Fruit fly (Drosophila melanogaster) whole organism, larva: ENCODE measurements around the gene CG6462.

Experiments
- noc ChIP-seq: fragments of 200-800 bp; sonication (Bioruptor generic); optimal IDR thresholded peaks from 3 replicates; lab custom pipeline; 2019; ENCODE audit warnings: missing biosample characterization, mild to moderate bottlenecking, missing genetic modification characterization, moderate library complexity

Gene CG6462

DNA sequence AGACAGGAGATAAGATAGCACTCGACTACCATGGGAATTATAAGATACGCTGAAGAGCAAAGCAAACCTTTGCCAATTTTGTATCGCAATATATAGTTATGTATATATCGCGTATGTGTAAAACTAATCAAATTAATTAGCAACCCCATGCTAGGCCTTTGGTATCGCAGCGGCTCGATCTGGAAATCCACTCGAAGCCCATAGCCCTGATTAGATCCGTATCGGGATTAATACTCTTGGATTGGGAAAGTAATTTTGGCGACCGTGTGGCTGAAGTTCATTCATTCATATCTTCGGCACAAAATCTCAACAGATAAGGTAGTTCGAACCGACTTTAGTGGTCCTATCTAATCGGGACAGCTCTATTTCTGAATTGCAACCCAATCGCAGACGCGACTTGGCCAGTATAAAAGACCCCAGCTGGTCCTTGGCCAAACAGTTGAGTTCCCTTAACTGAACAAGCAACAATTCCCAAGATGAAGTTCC lies 1.9 kb downstream of the CG6462 start, which contains the start of gene Jon65Aiv:
TSS of gene Jon65Aiv (plus strand) at position 436 of the 486 bp plus-strand sequence.
- TF ChIP-seq noc (tag; lab: Kevin White, UChicago): peak; percentile 62

DNA sequence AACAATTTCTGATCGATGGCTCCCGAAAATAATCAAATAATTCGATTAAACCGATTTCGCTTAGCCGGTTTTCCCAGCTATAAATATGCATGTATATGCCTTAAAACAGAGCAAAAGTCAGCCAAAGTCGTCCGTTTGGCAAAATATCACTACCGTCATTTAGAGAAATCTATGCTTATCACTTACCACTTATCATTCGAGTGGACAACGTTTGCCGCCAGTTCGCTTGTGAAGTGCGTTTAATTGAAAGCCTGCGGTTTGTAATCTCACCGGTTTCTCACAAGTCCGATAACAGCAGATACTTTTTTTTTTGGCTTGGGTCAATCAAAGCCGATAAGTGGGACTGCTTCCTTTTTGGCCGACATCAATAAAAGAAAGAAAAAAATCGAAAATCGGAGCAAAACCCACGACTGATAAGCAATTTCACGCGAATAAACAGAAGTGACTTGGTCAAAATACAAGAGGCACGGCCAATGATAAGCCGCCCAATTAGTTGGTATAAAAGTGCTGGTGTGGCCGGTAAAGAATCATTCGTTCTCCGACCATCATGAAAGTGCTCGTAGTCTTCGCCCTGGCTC lies 13.4 kb downstream of the CG6462 start, which contains the start of gene Jon65Aiii:
TSS of gene Jon65Aiii (plus strand) at position 528 of the 578 bp plus-strand sequence.
- TF ChIP-seq noc (tag; lab: Kevin White, UChicago): peak; percentile 74

DNA sequence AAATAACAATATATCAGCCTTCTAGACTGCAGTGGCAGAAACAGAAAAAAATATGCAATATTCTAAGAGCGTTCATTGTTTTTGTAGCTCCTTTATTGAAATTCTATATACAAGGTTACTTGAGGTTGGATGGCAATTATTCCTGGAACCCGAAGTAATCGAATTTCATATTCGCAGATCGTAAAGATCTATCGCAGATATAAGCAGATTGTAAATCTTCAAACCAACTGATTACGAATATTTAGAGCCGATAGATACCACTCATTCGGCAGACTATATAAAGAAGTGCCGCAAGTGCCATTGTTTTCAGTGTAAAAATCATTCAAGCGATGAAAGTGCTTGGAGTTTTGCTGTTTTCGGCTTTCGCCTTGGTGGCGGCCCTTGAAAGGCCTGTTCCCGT lies 15.1 kb downstream of the CG6462 start, which contains the start of gene Jon65Aii:
TSS of gene Jon65Aii (plus strand) at position 301 of the 400 bp plus-strand sequence.
- peak; percentile 5 for TF ChIP-seq noc (tag; lab: Kevin White, UChicago)

DNA sequence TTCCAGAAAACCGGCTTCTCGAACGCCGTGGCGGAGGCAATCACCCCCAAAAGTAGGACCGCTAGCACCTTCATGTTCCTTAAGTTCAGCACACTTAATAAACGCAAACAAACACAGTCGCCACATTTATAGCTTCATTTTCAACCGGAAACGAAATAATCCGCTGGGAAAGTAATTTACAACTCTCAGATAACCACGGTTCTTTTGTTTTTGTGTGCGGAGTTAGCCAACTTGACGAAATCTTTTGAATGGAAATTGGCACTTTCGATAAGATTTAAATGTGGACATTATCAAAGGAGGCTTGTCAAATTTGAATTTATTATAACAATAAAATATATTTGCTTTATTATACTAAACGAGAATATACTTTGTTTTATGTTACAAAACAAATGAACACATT lies 17.4 kb downstream of the CG6462 start, which contains the start of gene Jon65Ai:
TSS of gene Jon65Ai (minus strand) at position 101 of the 400 bp plus-strand sequence.
- TF ChIP-seq noc (tag; lab: Kevin White, UChicago): peak; percentile 29

DNA sequence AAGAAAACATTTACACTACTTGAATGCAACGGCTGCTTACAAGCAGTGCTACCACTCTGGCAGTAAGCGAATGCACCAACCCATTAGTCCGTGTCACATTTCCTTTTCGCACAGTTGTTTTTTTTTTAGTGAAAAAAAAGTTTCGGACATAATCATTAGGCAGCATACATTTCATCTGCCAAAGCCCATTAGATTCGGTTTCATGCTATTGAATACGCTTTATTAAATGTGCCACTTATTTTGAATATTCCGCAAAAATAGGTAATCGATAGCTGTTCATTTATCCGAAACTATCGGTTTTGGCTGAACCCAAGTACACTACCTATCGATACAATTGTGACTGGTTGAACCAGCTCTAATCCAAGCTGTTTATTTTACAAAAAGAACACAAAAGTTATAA lies 17.9 kb downstream of the CG6462 start, which contains the start of gene tant:
TSS of gene tant (plus strand) at position 334 of the 400 bp plus-strand sequence.
- TF ChIP-seq noc (tag; lab: Kevin White, UChicago): no peak

DNA sequence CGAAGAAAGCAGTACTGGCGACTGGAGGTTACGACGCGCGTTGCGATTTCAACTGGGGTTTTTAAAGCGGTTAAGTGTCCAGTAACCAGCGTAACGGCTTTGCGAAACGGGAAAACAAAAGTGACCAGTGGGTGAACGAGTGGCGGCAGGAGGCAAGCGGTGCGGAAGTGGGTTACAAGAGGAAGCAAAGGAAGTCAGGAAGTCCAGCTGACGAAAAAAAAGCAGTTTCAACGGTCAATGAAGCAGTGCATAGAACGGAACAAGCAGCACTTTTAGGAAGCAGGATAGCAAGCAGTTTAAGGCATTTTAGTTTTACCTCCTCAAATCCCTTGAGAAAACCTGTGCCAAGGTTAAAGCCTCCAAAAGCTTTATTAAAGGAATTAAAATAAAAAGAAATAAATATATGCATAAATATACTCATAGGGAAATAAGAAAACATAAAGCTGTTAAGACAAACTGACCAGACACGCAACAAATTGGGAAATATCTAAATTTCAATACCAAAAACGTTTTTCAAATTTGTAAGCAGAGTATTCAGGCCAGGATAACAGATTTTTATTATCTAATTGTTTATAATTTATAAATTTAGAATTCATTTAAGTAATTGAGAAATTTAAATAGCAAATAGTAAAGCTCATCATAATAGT lies 22.3 kb downstream of the CG6462 start, which contains the start of gene CG6592:
TSS of gene CG6592 (plus strand) at position 597 of the 647 bp plus-strand sequence.
- no peak for TF ChIP-seq noc (tag; lab: Kevin White, UChicago)

DNA sequence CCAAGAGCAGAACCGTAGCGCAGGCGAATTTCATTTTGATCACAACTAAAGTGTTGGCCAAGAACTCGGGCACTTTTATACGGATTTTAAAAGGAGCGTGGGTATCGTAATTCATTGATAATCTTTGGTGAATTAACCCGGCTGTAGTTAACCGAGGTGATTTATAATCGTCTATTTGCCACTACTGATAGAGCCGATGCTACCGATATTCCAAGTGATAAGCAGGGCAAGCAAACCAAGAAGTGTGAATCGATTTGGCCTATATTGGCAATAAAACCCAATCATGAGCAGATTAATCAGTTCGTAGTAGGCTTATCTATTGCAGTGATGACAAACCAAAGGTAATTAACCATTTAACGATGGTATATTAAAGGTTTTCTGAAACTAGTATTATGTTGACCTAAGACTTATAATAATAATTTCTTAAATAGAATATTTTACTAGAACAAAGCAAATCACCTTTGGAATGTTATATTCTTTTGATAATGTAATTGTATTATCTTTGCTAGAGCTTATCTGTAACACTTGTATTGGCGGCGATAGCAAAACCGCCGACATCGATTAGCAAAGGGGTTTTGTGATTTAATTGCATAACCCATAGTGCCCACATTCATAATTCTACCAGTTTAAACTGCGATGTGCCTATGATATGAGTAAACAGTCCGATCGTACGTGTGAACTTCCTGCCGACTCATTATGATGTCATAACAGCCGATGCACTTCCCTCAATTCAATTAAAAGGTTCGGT lies 26.1 kb downstream of the CG6462 start, which contains the start of gene CG10472:
TSS of gene CG10472 (minus strand) at position 51 of the 748 bp plus-strand sequence.
- TF ChIP-seq noc (tag; lab: Kevin White, UChicago): peak; percentile 24

DNA sequence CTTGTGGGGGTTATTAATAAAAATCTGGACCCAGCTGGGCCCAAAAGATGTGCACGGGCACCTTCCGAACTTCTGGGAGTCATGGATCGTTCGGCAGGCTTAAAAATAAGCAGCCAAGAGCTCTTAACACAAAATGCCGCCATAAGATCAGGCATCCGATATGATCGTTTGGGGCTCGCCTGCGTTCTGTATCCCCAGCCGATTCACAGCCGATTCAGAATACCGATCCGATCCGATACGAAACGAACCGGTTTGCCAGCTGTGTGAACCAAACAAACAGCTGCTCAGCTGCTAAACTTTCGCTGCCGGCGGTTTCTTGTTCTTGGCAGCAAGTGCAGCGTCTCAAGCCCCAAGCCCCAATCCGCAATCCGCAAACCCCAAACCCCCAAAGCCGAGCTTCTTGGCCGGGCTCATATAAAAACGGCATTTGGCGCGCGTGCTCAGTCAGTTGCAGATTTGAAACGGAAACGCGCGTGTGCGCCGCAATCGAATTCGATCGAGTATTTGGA lies 29.0 kb downstream of the CG6462 start, which contains the start of gene CG42269:
TSS of gene CG42269 (plus strand) at position 416 of the 509 bp plus-strand sequence.
- TF ChIP-seq noc (tag; lab: Kevin White, UChicago): no peak

DNA sequence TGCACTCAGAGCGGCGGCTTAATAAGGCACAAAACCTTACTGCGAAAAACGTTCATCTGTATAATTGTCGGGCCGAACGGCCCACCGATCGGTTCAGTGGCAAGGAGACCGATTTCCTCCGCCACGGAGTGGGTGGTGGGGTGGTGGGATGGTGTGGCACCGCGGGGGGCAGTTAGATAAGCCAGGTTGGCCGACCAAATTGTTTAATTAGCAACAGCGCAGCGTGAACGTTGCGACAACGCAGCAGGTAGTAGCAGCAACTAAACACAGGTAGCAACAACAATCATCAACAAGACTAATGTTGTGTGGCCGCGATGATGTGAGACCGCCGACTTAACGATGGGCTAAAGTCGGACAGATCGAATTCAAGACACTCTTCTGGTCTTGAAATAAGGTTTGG lies 31.3 kb downstream of the CG6462 start:
- TF ChIP-seq noc (tag; lab: Kevin White, UChicago): no peak

DNA sequence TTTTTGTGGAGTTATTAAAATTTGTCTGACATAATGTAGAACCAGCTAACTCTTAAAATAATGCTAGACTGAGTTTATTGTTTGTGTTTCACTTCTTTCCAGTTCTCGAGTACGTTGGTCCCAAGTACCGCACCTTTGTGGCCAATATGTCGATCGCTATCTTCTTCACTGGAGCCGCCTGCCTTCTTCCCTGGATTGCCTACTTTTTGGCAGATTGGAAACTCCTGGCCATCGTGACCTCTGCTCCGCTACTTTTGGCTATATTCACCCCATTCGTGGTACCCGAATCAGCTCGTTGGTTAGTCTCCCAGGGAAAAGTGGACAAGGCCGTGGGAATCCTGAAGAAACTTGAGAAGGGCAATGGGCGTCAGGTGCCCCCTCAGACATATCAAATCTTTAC lies 33.2 kb downstream of the CG6462 start:
- TF ChIP-seq noc (tag; lab: Kevin White, UChicago): no peak

DNA sequence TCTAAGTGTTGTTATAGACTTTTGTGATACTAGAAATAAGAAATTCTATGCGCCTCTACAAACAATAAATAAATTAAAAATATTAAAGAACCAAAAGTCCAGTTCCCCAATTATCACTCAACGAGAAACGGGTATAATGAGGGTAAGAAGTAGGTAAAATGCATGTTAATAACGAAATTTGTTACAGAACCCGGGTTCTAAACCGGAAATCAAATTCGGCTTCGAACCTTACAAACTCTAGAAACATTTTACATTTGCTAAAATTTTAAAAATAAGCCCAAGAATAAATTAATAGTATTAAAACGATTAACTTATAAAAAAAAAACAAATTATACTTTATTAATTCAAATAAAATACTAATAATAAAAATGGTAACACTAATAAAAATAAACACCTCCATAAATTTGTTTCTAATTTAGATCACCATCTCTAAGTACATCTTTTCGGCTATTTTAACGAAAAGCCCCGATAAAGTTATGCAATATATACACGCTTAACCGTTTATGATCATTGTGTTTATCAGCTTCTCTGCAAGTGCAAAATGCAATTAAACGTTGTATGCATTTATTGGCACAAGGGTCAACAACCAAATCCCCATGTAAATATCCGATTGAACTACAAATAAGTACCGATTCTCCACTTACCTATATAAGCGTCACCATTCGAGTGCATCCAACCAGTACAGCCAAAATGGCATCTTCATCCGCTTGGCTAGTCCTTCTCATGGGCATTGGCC lies 34.7 kb downstream of the CG6462 start, which contains the start of gene CG6602:
TSS of gene CG6602 (plus strand) at position 686 of the 736 bp plus-strand sequence.
- no peak for TF ChIP-seq noc (tag; lab: Kevin White, UChicago)

DNA sequence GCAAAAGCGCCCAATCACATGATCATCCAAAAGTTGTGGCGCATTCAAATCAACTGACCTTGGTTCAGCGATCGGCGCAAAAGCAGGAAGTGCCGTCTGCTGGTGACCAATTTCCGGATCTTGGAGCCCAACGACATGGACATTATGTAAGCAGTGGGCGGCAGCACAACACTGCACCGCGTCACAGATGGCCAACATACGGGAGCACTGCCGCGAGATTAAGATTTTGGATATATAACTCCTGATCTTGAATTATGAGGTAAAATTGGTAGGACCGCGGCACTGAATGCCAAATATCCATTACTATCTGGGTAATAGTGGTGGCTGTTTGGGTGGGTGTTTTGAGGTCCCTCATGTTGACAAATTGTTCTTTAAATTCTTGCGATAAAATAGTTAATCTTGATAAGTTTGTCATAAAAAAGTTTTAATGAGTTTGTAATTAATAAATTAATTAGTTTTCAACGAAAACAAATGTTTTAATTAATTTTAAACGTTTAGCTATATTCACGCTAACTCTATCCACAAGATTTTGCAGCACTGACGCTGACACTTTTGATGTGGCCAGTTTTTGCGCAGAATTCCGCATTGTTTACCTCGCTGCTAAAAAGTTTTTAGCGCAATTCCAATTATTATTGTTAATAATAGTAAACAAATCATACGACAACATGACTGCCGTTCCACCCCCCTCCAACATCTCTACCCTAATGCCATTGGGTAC lies 38.2 kb downstream of the CG6462 start, which contains the start of the genes CG13295 and CG6610:
TSS of gene CG13295 (minus strand) at position 271 of the 718 bp plus-strand sequence.
TSS of gene CG6610 (plus strand) at position 562 of the 718 bp plus-strand sequence.
- TF ChIP-seq noc (tag; lab: Kevin White, UChicago): peak; percentile 60

DNA sequence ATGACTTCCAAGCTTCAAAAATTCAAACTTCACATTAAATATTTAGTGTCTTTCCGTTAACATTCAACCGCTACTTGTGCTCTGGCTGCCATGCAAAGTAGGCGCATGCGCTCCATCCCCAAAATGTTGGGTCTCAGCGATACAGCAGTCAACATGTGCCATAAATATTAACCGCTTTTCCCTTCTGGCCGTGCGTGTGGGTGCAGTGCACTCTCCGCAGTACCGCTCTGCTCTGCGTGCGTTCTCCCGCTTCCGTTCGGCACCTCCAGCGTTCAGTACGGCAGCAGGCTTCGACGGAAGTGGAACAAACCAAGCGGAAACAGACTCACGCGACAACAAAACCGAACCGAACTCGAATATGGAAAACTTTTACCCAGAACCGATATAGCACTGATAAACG lies 39.5 kb downstream of the CG6462 start, which contains the start of gene ssp6:
TSS of gene ssp6 (plus strand) at position 294 of the 400 bp plus-strand sequence.
- no peak for TF ChIP-seq noc (tag; lab: Kevin White, UChicago)
